Fruit fly (Drosophila melanogaster) whole organism, embryonic: ENCODE measurements around the gene erm.
A peak's percentile ranks its signal among the peaks of the same experiment; 100 is the strongest.

Experiments
- ATbp ChIP-seq: fragments of 200-800 bp; sonication (Bioruptor generic); optimal IDR thresholded peaks from 2 replicates; lab custom pipeline; 2017; ENCODE audit warnings: missing biosample characterization, mild to moderate bottlenecking, missing genetic modification characterization, missing genetic modification reagents
- Awh ChIP-seq: fragments of 200-800 bp; sonication (Bioruptor generic); IDR thresholded peaks from 2 replicates; pipeline ENCODE4, ENCODE4 v1.3.6; 2022; ENCODE audit warnings: missing biosample characterization, missing genetic modification characterization
- BtbVII ChIP-seq: fragments of 200-800 bp; sonication (Bioruptor generic); optimal IDR thresholded peaks from 3 replicates; lab custom pipeline; 2017; ENCODE audit warnings: missing biosample characterization, mild to moderate bottlenecking, missing genetic modification characterization
- CG10147 ChIP-seq: fragments of 200-800 bp; sonication (Bioruptor generic); optimal IDR thresholded peaks from 2 replicates; lab custom pipeline; 2019; ENCODE audit warnings: missing biosample characterization, mild to moderate bottlenecking, missing genetic modification characterization, moderate library complexity
- CG1024 ChIP-seq: fragments of 200-800 bp; sonication (Bioruptor generic); IDR thresholded peaks from 2 replicates; pipeline ENCODE4 v1.3.6; 2022; ENCODE audit warnings: missing biosample characterization, missing genetic modification characterization
- CG10431 ChIP-seq: fragments of 200-800 bp; sonication (Bioruptor generic); optimal IDR thresholded peaks from 3 replicates; lab custom pipeline; 2018; ENCODE audit warnings: missing biosample characterization, mild to moderate bottlenecking, missing genetic modification characterization
- CG11696 ChIP-seq: fragments of 200-800 bp; sonication (Bioruptor generic); IDR thresholded peaks from 2 replicates; pipeline ENCODE4 v1.3.6; 2022; ENCODE audit warnings: missing biosample characterization, missing genetic modification characterization
- CG12659 ChIP-seq: fragments of 200-800 bp; sonication (Bioruptor generic); optimal IDR thresholded peaks from 3 replicates; lab custom pipeline; 2017; ENCODE audit warnings: mild to moderate bottlenecking, missing biosample characterization, missing genetic modification reagents, missing genetic modification characterization
- CG13123 ChIP-seq: fragments of 200-800 bp; sonication (Bioruptor generic); optimal IDR thresholded peaks from 2 replicates; lab custom pipeline; 2016; ENCODE audit warnings: missing biosample characterization, missing genetic modification characterization
- CG13424 ChIP-seq: fragments of 200-800 bp; sonication (Bioruptor generic); optimal IDR thresholded peaks from 2 replicates; lab custom pipeline; 2019; ENCODE audit warnings: missing biosample characterization, mild to moderate bottlenecking, missing genetic modification characterization, moderate library complexity
- CG13624 ChIP-seq: fragments of 200-800 bp; sonication (Bioruptor generic); optimal IDR thresholded peaks from 2 replicates; lab custom pipeline; 2016; ENCODE audit warnings: missing biosample characterization, missing genetic modification characterization
- CG14441 ChIP-seq: fragments of 200-800 bp; sonication (Bioruptor generic); IDR thresholded peaks from 2 replicates; pipeline ENCODE4 v1.3.6; 2022; ENCODE audit warnings: missing biosample characterization, missing genetic modification characterization
- CG1529 ChIP-seq: fragments of 200-800 bp; sonication (Bioruptor generic); optimal IDR thresholded peaks from 3 replicates; lab custom pipeline; 2018; ENCODE audit warnings: missing biosample characterization, missing genetic modification characterization
- CG17328 ChIP-seq: fragments of 200-800 bp; sonication (Bioruptor generic); IDR thresholded peaks from 2 replicates; pipeline ENCODE4 v1.3.6; 2022; ENCODE audit warnings: missing biosample characterization, missing genetic modification characterization
- CG17568 ChIP-seq: fragments of 200-800 bp; sonication (Bioruptor generic); optimal IDR thresholded peaks from 2 replicates; lab custom pipeline; 2018; ENCODE audit warnings: missing biosample characterization, mild to moderate bottlenecking, missing genetic modification characterization, moderate library complexity
- CG17612 ChIP-seq: fragments of 200-800 bp; sonication (Bioruptor generic); IDR thresholded peaks from 2 replicates; pipeline ENCODE4 v1.3.6; 2022; ENCODE audit warnings: missing biosample characterization, missing genetic modification characterization
- CG2889 ChIP-seq: fragments of 200-800 bp; sonication (Bioruptor generic); IDR thresholded peaks from 3 replicates; pipeline ENCODE4 v1.3.6; 2022; ENCODE audit warnings: missing biosample characterization, missing genetic modification characterization
- CG30020 ChIP-seq: fragments of 200-800 bp; optimal IDR thresholded peaks from 2 replicates; lab custom pipeline; 2019; ENCODE audit warnings: missing biosample characterization, mild to moderate bottlenecking, missing genetic modification characterization, moderate library complexity
- CG31365 ChIP-seq: fragments of 200-800 bp; sonication (Bioruptor generic); optimal IDR thresholded peaks from 2 replicates; lab custom pipeline; 2018; ENCODE audit warnings: missing biosample characterization, mild to moderate bottlenecking, missing genetic modification characterization
- CG31388 ChIP-seq: fragments of 200-800 bp; sonication (Bioruptor generic); optimal IDR thresholded peaks from 2 replicates; lab custom pipeline; 2016; ENCODE audit warnings: missing biosample characterization, missing genetic modification characterization
- CG3281 ChIP-seq: fragments of 200-800 bp; sonication (Bioruptor generic); optimal IDR thresholded peaks from 3 replicates; lab custom pipeline; 2017; ENCODE audit warnings: missing biosample characterization, mild to moderate bottlenecking, missing genetic modification characterization
- CG3407 ChIP-seq: fragments of 200-800 bp; sonication (Bioruptor generic); optimal IDR thresholded peaks from 2 replicates; lab custom pipeline; 2018; ENCODE audit warnings: missing biosample characterization, mild to moderate bottlenecking, missing genetic modification characterization
- CG4360 ChIP-seq: fragments of 200-800 bp; sonication (Bioruptor generic); IDR thresholded peaks from 2 replicates; pipeline ENCODE4 v1.3.6; 2022; ENCODE audit warnings: missing biosample characterization, missing genetic modification characterization
- CG7963 ChIP-seq: fragments of 200-800 bp; sonication (Bioruptor generic); IDR thresholded peaks from 3 replicates; pipeline ENCODE4 v1.3.6; 2022; ENCODE audit warnings: missing biosample characterization, missing genetic modification characterization; ENCODE audit not compliant: partially characterized antibody
- CG7987 ChIP-seq: fragments of 200-800 bp; sonication (Bioruptor generic); optimal IDR thresholded peaks from 2 replicates; lab custom pipeline; 2018; ENCODE audit warnings: missing biosample characterization, mild to moderate bottlenecking, missing genetic modification characterization, moderate library complexity
- CG8388 ChIP-seq: fragments of 200-800 bp; sonication (Bioruptor generic); optimal IDR thresholded peaks from 2 replicates; lab custom pipeline; 2019; ENCODE audit warnings: missing biosample characterization, mild to moderate bottlenecking, missing genetic modification characterization, moderate library complexity
- CG9797 ChIP-seq: fragments of 200-800 bp; sonication (Bioruptor generic); optimal IDR thresholded peaks from 3 replicates; lab custom pipeline; 2018; ENCODE audit warnings: missing biosample characterization, mild to moderate bottlenecking, missing genetic modification characterization
- HHEX ChIP-seq: fragments of 200-800 bp; sonication (Bioruptor generic); optimal IDR thresholded peaks from 3 replicates; lab custom pipeline; 2017; ENCODE audit warnings: missing biosample characterization, mild to moderate bottlenecking, missing genetic modification characterization, missing genetic modification reagents
- Hr3 ChIP-seq: fragments of 200-800 bp; sonication (Bioruptor generic); optimal IDR thresholded peaks from 3 replicates; lab custom pipeline; 2016; ENCODE audit warnings: missing biosample characterization, missing genetic modification characterization
- Myb ChIP-seq: fragments of 200-800 bp; sonication (Bioruptor generic); optimal IDR thresholded peaks from 2 replicates; lab custom pipeline; 2016; ENCODE audit warnings: missing biosample characterization, missing genetic modification characterization
- Nf-YA ChIP-seq: fragments of 200-800 bp; sonication (Bioruptor generic); IDR thresholded peaks from 2 replicates; pipeline ENCODE4 v1.3.6; 2022; ENCODE audit warnings: missing biosample characterization, missing genetic modification characterization
- Ravus ChIP-seq: fragments of 200-800 bp; sonication (Bioruptor generic); IDR thresholded peaks from 2 replicates; pipeline ENCODE4 v1.3.6; 2022; ENCODE audit warnings: missing biosample characterization, missing genetic modification characterization
- Rx ChIP-seq: fragments of 200-800 bp; sonication (Bioruptor generic); IDR thresholded peaks from 2 replicates; pipeline ENCODE4 v1.3.6; 2022; ENCODE audit warnings: missing biosample characterization, missing genetic modification characterization
- Side ChIP-seq: fragments of 200-800 bp; sonication (Bioruptor generic); optimal IDR thresholded peaks from 2 replicates; lab custom pipeline; 2016; ENCODE audit warnings: missing biosample characterization, missing genetic modification characterization
- YL-1 ChIP-seq: fragments of 200-800 bp; sonication (Bioruptor generic); optimal IDR thresholded peaks from 3 replicates; lab custom pipeline; 2017; ENCODE audit warnings: missing biosample characterization, mild to moderate bottlenecking, missing genetic modification characterization
- az2 ChIP-seq: fragments of 200-800 bp; sonication (Bioruptor generic); optimal IDR thresholded peaks from 3 replicates; lab custom pipeline; 2016; ENCODE audit warnings: missing biosample characterization, missing genetic modification characterization
- bcd ChIP-seq: fragments of 200-800 bp; sonication (Bioruptor generic); optimal IDR thresholded peaks from 2 replicates; lab custom pipeline; 2017; ENCODE audit warnings: missing biosample characterization, mild to moderate bottlenecking, missing genetic modification characterization
- cad ChIP-seq: fragments of >200 bp; optimal IDR thresholded peaks from 2 replicates; lab custom pipeline; 2017; ENCODE audit warnings: missing biosample characterization, missing genetic modification characterization
- dmrt11E ChIP-seq: fragments of 200-800 bp; sonication (Bioruptor generic); optimal IDR thresholded peaks from 3 replicates; lab custom pipeline; 2018; ENCODE audit warnings: missing biosample characterization, mild to moderate bottlenecking, missing genetic modification characterization, moderate library complexity
- fd96Cb ChIP-seq: fragments of 200-800 bp; sonication (Bioruptor generic); optimal IDR thresholded peaks from 2 replicates; lab custom pipeline; 2018; ENCODE audit warnings: missing biosample characterization, mild to moderate bottlenecking, missing genetic modification characterization, moderate library complexity
- gce ChIP-seq: fragments of 200-800 bp; sonication (Bioruptor generic); IDR thresholded peaks from 3 replicates; pipeline ENCODE4 v1.3.6; 2022; ENCODE audit warnings: missing biosample characterization, missing genetic modification characterization
- gem ChIP-seq: fragments of 200-800 bp; sonication (Bioruptor generic); optimal IDR thresholded peaks from 2 replicates; lab custom pipeline; 2019; ENCODE audit warnings: missing biosample characterization, mild to moderate bottlenecking, missing genetic modification characterization, moderate library complexity
- ham ChIP-seq: fragments of 200-800 bp; sonication (Bioruptor generic); IDR thresholded peaks from 2 replicates; pipeline ENCODE4 v1.3.6; 2022; ENCODE audit warnings: missing biosample characterization, missing genetic modification characterization
- ken ChIP-seq: fragments of 200-800 bp; sonication (Bioruptor generic); IDR thresholded peaks from 3 replicates; pipeline ENCODE4 v1.3.6; 2022; ENCODE audit warnings: missing biosample characterization, missing genetic modification characterization
- maf-S ChIP-seq: fragments of 200-800 bp; sonication (Bioruptor generic); optimal IDR thresholded peaks from 2 replicates; lab custom pipeline; 2016; ENCODE audit warnings: missing biosample characterization, missing genetic modification characterization
- phol ChIP-seq: fragments of 200-800 bp; sonication (Bioruptor generic); optimal IDR thresholded peaks from 3 replicates; lab custom pipeline; 2018; ENCODE audit warnings: missing biosample characterization, mild to moderate bottlenecking, missing genetic modification characterization, moderate library complexity
- sens-2 ChIP-seq: fragments of 200-800 bp; sonication (Bioruptor generic); IDR thresholded peaks from 2 replicates; pipeline ENCODE4 v1.3.6; 2022; ENCODE audit warnings: missing biosample characterization, missing genetic modification characterization
- shn ChIP-seq: fragments of 200-800 bp; sonication (Bioruptor generic); optimal IDR thresholded peaks from 3 replicates; lab custom pipeline; 2016; ENCODE audit warnings: missing biosample characterization, missing genetic modification characterization
- tx ChIP-seq: fragments of 200-800 bp; sonication (Bioruptor generic); optimal IDR thresholded peaks from 2 replicates; lab custom pipeline; 2016; ENCODE audit warnings: missing biosample characterization, missing genetic modification characterization
- vvl ChIP-seq: fragments of 200-800 bp; sonication (Bioruptor generic); IDR thresholded peaks from 2 replicates; pipeline ENCODE4 v1.3.6; 2022; ENCODE audit warnings: missing biosample characterization, missing genetic modification characterization
- wdn ChIP-seq: fragments of 200-800 bp; sonication (Bioruptor generic); IDR thresholded peaks from 2 replicates; pipeline ENCODE4 v1.3.6; 2022; ENCODE audit warnings: missing biosample characterization, missing genetic modification characterization
- zf30C ChIP-seq: fragments of 200-800 bp; sonication (Bioruptor generic); optimal IDR thresholded peaks from 3 replicates; lab custom pipeline; 2018; ENCODE audit warnings: missing biosample characterization, mild to moderate bottlenecking, missing genetic modification characterization

Gene erm

dm6 chr2L:1911316-1911873, 58.8 kb downstream of the erm start (continued):
- TF ChIP-seq CG17568 (peak; percentile 0), ham (GFP tag; lab: Robert Waterston, UW) (no peak), CG10431 (GFP tag; lab: Kevin White, UChicago) (no peak), CG17328 (GFP tag; lab: Robert Waterston, UW) (no peak), CG4360 (0 out of 2 replicates have a peak, but pooled peaks have one; percentile 6), CG13123 (no peak), CG2889 (no peak), CG11696 (GFP tag; lab: Robert Waterston, UW) (no peak), CG30020 (tag; lab: Kevin White, UChicago) (no peak), Awh (GFP tag; lab: Robert Waterston, UW) (0 out of 2 replicates have a peak, but pooled peaks have one; percentile 27), gce (GFP tag; lab: Robert Waterston, UW) (no peak), CG7987 (GFP tag; lab: Kevin White, UChicago) (no peak), Hr3 (GFP tag; lab: Kevin White, UChicago) (no peak), CG7963 (GFP tag; lab: Robert Waterston, UW) (no peak), CG14441 (GFP tag; lab: Robert Waterston, UW) (no peak), gem (tag; lab: Kevin White, UChicago) (peak; percentile 30), dmrt11E (tag; lab: Kevin White, UChicago) (no peak), phol (no peak), BtbVII (GFP tag; lab: Kevin White, UChicago) (no peak), CG10147 (no peak), CG13624 (GFP tag; lab: Kevin White, UChicago) (no peak), CG17612 (GFP tag; lab: Robert Waterston, UW) (no peak), fd96Cb (tag; lab: Kevin White, UChicago) (no peak), CG31388 (GFP tag; lab: Kevin White, UChicago) (no peak), CG3281 (GFP tag; lab: Kevin White, UChicago) (peak; percentile 17), vvl (GFP tag; lab: Robert Waterston, UW) (peak; percentile 34; the same call in 1 of the 2 replicates), CG3407 (GFP tag; lab: Kevin White, UChicago) (no peak), wdn (GFP tag; lab: Robert Waterston, UW) (no peak), HHEX (peak; percentile 17), ken (GFP tag; lab: Robert Waterston, UW) (no peak), CG9797 (GFP tag; lab: Kevin White, UChicago) (no peak), sens-2 (GFP tag; lab: Robert Waterston, UW) (no peak), shn (GFP tag; lab: Kevin White, UChicago) (no peak), Nf-YA (GFP tag; lab: Robert Waterston, UW) (no peak), tx (no peak), Side (no peak), CG31365 (tag; lab: Kevin White, UChicago) (peak; percentile 11), cad (GFP tag; lab: Kevin White, UChicago) (no peak), CG1024 (no peak), CG12659 (no peak), CG1529 (peak; percentile 28), maf-S (GFP tag; lab: Kevin White, UChicago) (no peak), az2 (no peak), zf30C (GFP tag; lab: Kevin White, UChicago) (peak; percentile 19), YL-1 (GFP tag; lab: Kevin White, UChicago) (no peak), CG8388 (peak; percentile 4), bcd (GFP tag; lab: Kevin White, UChicago) (no peak), Ravus (GFP tag; lab: Robert Waterston, UW) (no peak), Myb (GFP tag; lab: Kevin White, UChicago) (no peak), ATbp (peak; percentile 45), CG13424 (tag; lab: Kevin White, UChicago) (peak; percentile 4), Rx (GFP tag; lab: Robert Waterston, UW) (no peak)
